Fruit fly (Drosophila melanogaster): ENCODE measurements around the gene hid.

Gene hid

DNA sequence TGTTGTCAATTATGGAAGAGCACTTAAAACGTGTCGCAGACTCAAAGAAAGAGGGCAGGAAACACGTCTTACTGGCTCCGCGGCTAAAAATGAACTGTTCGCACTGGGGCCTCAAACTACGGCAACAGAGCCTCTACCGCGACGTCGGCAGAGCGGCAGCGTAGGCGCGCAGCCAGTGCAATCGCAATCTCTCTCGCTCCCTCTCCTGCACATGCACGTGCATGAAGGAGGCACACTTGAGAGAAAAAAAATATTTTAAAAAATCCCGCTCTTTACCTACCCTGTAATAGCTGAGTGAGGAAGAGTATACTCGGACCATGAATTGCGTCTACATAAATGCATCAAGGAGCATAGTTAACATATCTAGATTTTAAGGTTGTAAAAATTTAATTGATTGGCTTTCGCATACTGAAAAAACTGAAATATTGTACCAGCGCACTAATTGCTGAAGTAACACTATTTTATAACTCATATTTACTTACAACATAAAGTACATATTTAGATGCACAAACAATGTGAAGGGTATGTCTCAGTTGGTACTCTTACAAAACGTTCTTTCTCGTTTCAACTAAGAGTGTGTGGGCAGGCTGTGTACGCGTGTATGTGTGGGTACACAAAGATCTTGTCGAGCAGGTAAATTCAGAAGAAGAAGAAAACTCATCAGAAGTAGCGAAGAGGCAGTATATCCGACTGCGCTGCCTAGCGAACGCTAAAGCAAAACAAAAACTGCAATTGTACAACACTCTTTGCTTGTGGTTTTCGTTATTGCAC, at the start of gene hid (continued):
- TF ChIP-seq jigr1 (GFP tag; IDR thresholded peaks at IDR 0.05) = peak; percentile 85
- TF ChIP-seq CG30403 (GFP tag; optimal IDR thresholded peaks at IDR 0.05) = peak; percentile 90
- TF ChIP-seq sd (tag; optimal IDR thresholded peaks at IDR 0.05) = peak; percentile 73
- TF ChIP-seq CG10979 (tag; optimal IDR thresholded peaks at IDR 0.05) = peak; percentile 91
- peak; percentile 88 for TF ChIP-seq CG16863 (GFP tag; optimal IDR thresholded peaks at IDR 0.05)
- TF ChIP-seq tin (GFP tag; optimal IDR thresholded peaks at IDR 0.05) = peak; percentile 87
- TF ChIP-seq eyg (GFP tag; optimal IDR thresholded peaks at IDR 0.05) = peak; percentile 78
- TF ChIP-seq CG1647 (GFP tag; optimal IDR thresholded peaks at IDR 0.05) = peak; percentile 68
- TF ChIP-seq p53 (GFP tag; optimal IDR thresholded peaks at IDR 0.05) = peak; percentile 87
- TF ChIP-seq Bgb (GFP tag; IDR thresholded peaks at IDR 0.05; ENCODE audit: partially characterized antibody) = no peak
- TF ChIP-seq CG9609 (GFP tag; optimal IDR thresholded peaks at IDR 0.05) = peak; percentile 71
- TF ChIP-seq BtbVII (GFP tag; optimal IDR thresholded peaks at IDR 0.05) = peak; percentile 76
- TF ChIP-seq Oaz (GFP tag; IDR thresholded peaks at IDR 0.05) = peak; percentile 75
- peak; percentile 76 for TF ChIP-seq onecut (GFP tag; IDR thresholded peaks at IDR 0.05)
- peak; percentile 30 for TF ChIP-seq Hmx (GFP tag; optimal IDR thresholded peaks at IDR 0.05)
- TF ChIP-seq CG6689 (GFP tag; IDR thresholded peaks at IDR 0.05) = peak; percentile 90
- peak; percentile 87 for TF ChIP-seq twi (tag; optimal IDR thresholded peaks at IDR 0.05)
- peak; percentile 92 for TF ChIP-seq slp2 (GFP tag; optimal IDR thresholded peaks at IDR 0.05)
- no peak for TF ChIP-seq lov (optimal IDR thresholded peaks at IDR 0.05)
- peak; percentile 67; the same call in 1 of the 3 replicates for TF ChIP-seq lov (GFP tag; IDR thresholded peaks at IDR 0.05)
- TF ChIP-seq GATAe (GFP tag; conservative IDR thresholded peaks at IDR 0.05) = peak; percentile 44
- TF ChIP-seq bsh (GFP tag; optimal IDR thresholded peaks at IDR 0.05) = peak; percentile 83 to 84
- peak; percentile 52 for TF ChIP-seq CG17912 (GFP tag; optimal IDR thresholded peaks at IDR 0.05)
- peak; percentile 99 for TF ChIP-seq sens (GFP tag)
- TF ChIP-seq CG10366 (GFP tag; IDR thresholded peaks at IDR 0.05) = peak; percentile 82
- peak; percentile 21 for TF ChIP-seq CG6683 (GFP tag; optimal IDR thresholded peaks at IDR 0.05)
- TF ChIP-seq CG8281 (tag; optimal IDR thresholded peaks at IDR 0.05) = peak; percentile 55
- TF ChIP-seq scrt (GFP tag; optimal IDR thresholded peaks at IDR 0.05) = peak; percentile 61
- TF ChIP-seq Dfd (GFP tag; optimal IDR thresholded peaks at IDR 0.05) = no peak
- peak; percentile 83 for TF ChIP-seq CG5245 (GFP tag; optimal IDR thresholded peaks at IDR 0.05)
- TF ChIP-seq CG17568 (GFP tag; optimal IDR thresholded peaks at IDR 0.05) = peak; percentile 72
- TF ChIP-seq CG6175 (GFP tag; IDR thresholded peaks at IDR 0.05) = no peak
- TF ChIP-seq knrl (GFP tag; IDR thresholded peaks at IDR 0.05; ENCODE audit: partially characterized antibody) = no peak
- peak; percentile 80 for TF ChIP-seq CG8944 (GFP tag; optimal IDR thresholded peaks at IDR 0.05)
- peak; percentile 16 for TF ChIP-seq stwl (tag; optimal IDR thresholded peaks at IDR 0.05)
- TF ChIP-seq CG15073 (GFP tag; optimal IDR thresholded peaks at IDR 0.05) = peak; percentile 62
- peak; percentile 74 for TF ChIP-seq Meics (GFP tag; optimal IDR thresholded peaks at IDR 0.05)
- peak; percentile 64 for TF ChIP-seq Usf (GFP tag; optimal IDR thresholded peaks at IDR 0.05)
- 0 out of 2 replicates have a peak, but pooled peaks have one; percentile 25 for TF ChIP-seq Lim3 (GFP tag; IDR thresholded peaks at IDR 0.05)
- peak; percentile 82 for TF ChIP-seq lmd (GFP tag; IDR thresholded peaks at IDR 0.05)
- peak; percentile 35 for TF ChIP-seq CG1832 (GFP tag; optimal IDR thresholded peaks at IDR 0.05)
- peak; percentile 49 for TF ChIP-seq Dip3 (GFP tag; optimal IDR thresholded peaks at IDR 0.05)
- TF ChIP-seq Fer3 (tag; optimal IDR thresholded peaks at IDR 0.05) = peak; percentile 69
- peak; percentile 73 for TF ChIP-seq HLH3B (GFP tag; IDR thresholded peaks at IDR 0.05)
- no peak for TF ChIP-seq Hand (GFP tag; optimal IDR thresholded peaks at IDR 0.05)
- peak; percentile 78; the same call in 1 of the 2 replicates for TF ChIP-seq CG8765 (GFP tag; IDR thresholded peaks at IDR 0.05)
- TF ChIP-seq amos (GFP tag; IDR thresholded peaks at IDR 0.05; ENCODE audit: partially characterized antibody) = peak; percentile 24; the same call in 1 of the 2 replicates
- TF ChIP-seq CG10267 (tag; optimal IDR thresholded peaks at IDR 0.05) = peak; percentile 81
- TF ChIP-seq CG10462 (GFP tag; optimal IDR thresholded peaks at IDR 0.05) = peak; percentile 81

Data from whole organism, embryonic.